Worm (Caenorhabditis elegans) whole organism, L4/young adult: ENCODE data around the gene T07A9.15.

Experiments
- W03F9.2 ChIP-seq: fragments of 150-350 bp; optimal IDR thresholded peaks from 2 replicates; lab custom pipeline; 2014; ENCODE audit warnings: missing biosample characterization, missing genetic modification characterization
- dao-5 ChIP-seq: sonication (generic microtip); optimal IDR thresholded peaks from 2 replicates; lab custom pipeline; 2016; ENCODE audit warnings: missing genotype, missing genetic modification characterization, moderate library complexity, missing compliant biosample characterization
- him-1 ChIP-seq: sonication (generic microtip); optimal IDR thresholded peaks from 2 replicates; lab custom pipeline; 2016; ENCODE audit warnings: missing genotype, missing genetic modification reagents, missing genetic modification characterization, missing compliant biosample characterization

The T07A9.15 gene

DNA sequence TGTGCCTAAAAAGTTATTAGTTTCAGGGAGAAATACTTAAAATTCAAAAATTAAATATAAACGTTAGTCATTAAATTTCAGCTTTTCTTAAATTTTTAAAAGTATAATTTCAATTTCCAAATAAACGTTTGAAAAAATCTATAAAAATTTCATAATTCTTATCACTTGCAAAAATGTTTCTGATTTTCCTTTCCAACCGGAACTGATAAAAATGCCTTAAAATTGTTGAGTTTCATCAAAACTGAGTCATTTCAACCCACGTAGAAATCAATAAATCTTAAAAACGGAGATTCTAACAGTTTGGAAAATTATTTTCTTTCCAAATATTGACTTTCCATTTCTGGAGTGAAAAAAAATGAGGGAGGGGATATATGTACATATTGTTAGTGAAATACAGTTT, 15.5 kb upstream of the T07A9.15 start:
- TF ChIP-seq W03F9.2 (no peak), him-1 (tag; lab: Kevin White, UChicago) (no peak), dao-5 (tag; lab: Kevin White, UChicago) (no peak)

DNA sequence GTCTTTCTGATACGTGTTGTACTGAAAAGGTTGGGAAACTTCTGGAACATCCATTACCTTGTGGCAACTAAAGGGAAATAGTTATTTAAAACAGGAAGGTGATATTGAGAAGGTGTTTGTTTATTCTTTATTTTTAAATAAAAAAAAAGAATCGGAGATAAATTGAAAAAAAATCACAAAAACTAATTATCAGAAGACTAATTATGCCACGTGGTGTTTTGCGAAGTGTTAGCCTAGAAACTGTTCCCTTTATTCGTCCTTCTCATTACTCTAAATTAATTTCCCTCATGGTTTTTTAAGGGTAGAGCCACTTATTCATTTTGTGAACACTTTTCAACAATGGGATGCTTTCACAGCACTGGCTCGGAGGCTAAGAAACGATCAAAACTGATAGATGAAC, 8.0 kb upstream of the T07A9.15 start, which contains the start of gene gpa-4:
Gene gpa-4 (plus strand): TSS at position 301 of the 400 bp plus-strand sequence.
- TF ChIP-seq W03F9.2 (no peak), dao-5 (tag; lab: Kevin White, UChicago) (no peak)

DNA sequence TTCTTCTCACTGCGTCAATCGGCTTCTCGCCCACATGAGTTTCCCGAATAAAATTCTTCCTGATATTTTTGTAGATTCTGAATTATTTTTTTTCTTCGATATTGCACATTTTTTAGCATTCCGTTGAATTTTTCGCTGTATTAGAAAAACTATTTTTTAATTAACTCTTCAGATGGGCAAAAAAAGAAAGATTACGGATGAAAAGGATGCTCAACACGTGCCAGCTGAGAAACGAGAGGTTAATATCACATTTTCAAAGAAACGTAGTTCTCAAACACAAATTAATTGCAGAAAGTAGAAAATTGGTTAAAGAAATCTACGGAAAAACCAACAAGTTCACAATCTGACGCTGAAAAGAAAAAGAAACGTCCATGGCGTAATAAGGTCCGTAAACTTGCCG, 3.0 kb upstream of the T07A9.15 start, which contains the start of gene rrp-8:
Gene rrp-8 (plus strand): TSS at position 173 of the 400 bp plus-strand sequence.
- TF ChIP-seq dao-5 (tag; lab: Kevin White, UChicago) (no peak), him-1 (tag; lab: Kevin White, UChicago) (no peak), W03F9.2 (no peak)

DNA sequence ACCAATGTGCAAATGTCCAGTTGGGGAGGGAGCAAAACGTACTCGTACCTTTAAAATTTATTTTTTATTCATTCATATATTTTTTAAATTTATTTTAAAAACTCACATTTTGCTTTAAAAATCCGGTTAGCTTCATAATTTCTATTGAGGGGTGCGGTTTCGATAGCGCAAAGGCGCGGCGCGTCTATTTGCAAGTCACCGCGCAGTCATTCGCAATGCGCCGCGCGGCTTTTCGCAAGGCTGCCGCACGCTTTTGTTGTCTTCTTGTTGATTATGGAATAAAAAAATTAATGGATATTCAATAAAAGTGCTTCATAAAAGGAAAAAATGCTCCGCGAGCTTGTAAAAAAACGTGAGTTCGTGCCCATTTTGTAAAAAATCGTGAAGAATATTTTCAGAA, 3.1 kb downstream of the T07A9.15 start, which contains the start of the genes ears-2 and uncp-18:
Gene ears-2 (minus strand): TSS at position 190 of the 400 bp plus-strand sequence.
Gene uncp-18 (plus strand): TSS at position 282 of the 400 bp plus-strand sequence.
- peak; percentile 65 for TF ChIP-seq him-1 (tag; lab: Kevin White, UChicago)
- TF ChIP-seq W03F9.2, result peak; percentile 96
- TF ChIP-seq dao-5 (tag; lab: Kevin White, UChicago), result peak; percentile 69

DNA sequence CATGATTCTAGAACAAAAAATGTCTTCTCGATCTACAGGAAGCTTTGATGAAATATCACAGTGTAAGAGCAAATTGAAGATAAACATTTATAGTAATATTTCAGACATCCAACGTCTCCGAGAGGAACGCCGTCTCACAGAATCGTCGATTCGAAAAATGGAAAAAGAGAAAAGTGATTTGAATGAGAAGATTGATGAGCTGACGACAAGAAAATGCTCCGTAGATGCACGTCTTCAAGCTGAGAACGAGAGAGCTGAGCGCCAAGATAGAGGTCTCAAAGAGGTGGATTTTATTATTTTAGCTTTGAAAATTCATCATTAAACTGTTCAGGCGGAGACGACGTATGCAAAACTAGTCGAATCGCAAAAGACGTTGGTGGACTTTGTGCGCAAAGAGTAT, 5.3 kb downstream of the T07A9.15 start, which contains the start of gene ssna-1:
Gene ssna-1 (plus strand): TSS at position 12 of the 400 bp plus-strand sequence.
- TF ChIP-seq dao-5 (tag; lab: Kevin White, UChicago), result no peak
- TF ChIP-seq W03F9.2, result no peak

DNA sequence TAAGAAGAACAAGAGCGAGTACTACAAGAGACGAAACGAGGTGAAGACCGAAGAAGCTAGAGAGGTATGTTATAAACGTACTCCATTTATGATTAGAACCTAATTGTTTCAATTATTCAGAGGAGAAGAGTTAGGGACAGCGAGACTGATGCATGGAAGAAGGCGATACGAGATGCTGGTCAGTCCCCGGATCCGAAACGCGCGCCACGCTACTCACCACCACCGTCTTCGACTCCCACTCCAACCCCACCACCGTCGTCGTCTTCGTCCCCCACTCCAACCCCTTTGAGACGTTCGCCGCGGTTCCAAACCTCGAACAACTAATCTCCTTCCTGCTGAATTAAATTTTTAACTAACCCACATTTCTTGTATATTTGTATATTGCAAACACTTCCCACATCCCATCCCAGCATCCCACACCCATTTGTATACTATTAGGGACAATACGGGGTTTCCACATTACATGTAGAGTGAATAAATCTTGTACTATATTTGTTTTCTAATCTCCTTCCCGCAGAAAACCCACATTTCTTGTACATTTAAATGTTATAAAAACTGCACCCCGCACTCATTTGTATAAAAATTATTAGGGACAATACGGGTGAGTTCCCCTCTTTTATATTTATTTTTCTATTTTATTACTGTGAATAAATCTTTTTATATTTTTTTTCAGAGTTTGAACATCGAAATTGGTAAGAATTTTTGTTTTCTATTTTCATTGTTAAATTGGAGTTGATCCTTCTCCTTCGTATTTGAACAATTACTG, 5.9 kb downstream of the T07A9.15 start:
- TF ChIP-seq dao-5 (tag; lab: Kevin White, UChicago) (no peak), W03F9.2 (no peak), him-1 (tag; lab: Kevin White, UChicago) (no peak)

DNA sequence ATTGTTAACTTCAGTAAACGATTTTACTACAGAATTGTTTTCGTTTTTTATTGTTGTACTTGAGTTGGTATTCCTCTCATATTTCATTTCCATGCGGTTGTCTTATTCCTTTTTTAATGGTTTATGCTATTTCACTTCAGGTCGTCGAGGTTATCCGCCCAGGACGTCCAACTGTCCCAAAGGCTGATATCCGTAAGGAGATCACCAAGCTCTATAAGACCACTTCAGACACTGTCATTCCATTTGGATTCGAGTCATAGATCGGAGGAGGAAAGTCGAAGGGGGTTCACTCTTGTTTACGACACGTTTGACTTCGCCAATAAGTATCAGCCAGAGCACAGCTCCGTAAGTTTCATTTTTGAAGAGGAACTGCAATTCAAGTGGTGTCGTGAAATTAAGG, 6.8 kb downstream of the T07A9.15 start, which contains the start of gene T07A9.14:
Gene T07A9.14 (plus strand): TSS at position 124 of the 400 bp plus-strand sequence.
- TF ChIP-seq dao-5 (tag; lab: Kevin White, UChicago) (no peak), him-1 (tag; lab: Kevin White, UChicago) (no peak), W03F9.2 (no peak)

DNA sequence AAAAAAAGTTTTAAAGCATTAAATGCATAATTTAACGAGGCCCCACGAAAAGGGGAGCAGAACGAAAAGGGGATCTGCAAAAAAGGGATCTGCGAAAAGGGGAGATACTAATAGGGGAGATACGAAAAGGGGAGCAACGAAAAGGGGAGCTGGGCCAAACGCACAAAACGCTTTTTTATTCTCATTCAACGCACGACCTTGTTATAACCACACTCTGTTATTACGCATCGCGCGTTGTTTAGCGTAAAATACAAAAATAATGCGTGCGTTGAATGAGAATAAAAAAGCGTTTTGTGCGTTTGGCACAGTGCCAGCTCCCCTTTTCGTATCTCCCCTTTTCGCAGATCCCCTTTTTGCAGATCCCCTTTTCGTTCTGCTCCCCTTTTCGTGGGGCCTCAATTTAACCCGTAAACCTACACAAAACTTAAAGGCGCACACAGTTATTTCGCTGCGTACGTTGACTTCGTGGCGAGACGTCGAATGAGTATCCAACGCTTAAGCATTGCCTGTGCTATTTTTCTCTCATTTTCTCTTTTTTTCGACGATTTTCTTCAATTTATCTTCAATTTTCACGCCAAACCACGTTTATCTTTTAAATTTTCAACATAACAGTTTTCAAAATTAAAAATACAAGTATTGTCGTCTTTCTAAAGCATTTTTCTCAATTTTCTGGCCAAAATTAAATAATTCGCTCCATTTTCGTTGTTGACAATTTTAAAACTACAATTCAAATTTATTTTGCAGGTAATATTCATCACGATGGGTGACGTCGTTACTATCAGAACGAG, 8.0 kb downstream of the T07A9.15 start, which contains the start of gene rps-24:
Gene rps-24 (plus strand): TSS at position 738 of the 788 bp plus-strand sequence.
- TF ChIP-seq him-1 (tag; lab: Kevin White, UChicago) (peak; percentile 51), dao-5 (tag; lab: Kevin White, UChicago) (peak; percentile 48), W03F9.2 (peak; percentile 87)

DNA sequence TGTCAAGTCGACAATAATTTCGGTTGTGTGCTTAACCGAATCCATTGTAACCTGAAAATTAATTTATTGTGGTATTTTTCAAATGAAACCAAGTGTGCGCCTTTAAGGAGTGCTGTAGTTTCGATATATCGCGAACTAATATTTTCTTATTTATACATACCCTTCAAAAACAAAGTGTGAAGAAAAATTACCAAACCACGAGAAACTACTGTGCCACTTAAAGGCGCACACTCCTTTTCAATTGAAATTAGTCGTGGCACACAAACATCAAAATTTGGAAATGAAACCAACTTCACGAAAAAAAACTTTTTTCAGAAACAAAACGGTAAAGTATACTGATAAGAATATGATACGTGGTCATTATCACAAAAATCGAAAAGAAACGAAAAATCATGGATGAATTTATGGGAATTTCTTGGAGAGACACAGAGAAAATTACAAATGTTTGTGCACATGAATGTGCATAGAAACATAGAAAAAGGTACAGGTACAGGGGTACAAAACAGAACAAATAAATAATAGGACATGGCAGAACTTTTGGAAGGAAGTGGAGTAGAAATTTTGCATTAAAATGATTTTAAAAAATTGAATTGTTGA, 10.1 kb downstream of the T07A9.15 start, which contains the start of gene spl-1:
Gene spl-1 (minus strand): TSS at position 51 of the 597 bp plus-strand sequence.
- TF ChIP-seq him-1 (tag; lab: Kevin White, UChicago), result no peak
- no peak for TF ChIP-seq W03F9.2

DNA sequence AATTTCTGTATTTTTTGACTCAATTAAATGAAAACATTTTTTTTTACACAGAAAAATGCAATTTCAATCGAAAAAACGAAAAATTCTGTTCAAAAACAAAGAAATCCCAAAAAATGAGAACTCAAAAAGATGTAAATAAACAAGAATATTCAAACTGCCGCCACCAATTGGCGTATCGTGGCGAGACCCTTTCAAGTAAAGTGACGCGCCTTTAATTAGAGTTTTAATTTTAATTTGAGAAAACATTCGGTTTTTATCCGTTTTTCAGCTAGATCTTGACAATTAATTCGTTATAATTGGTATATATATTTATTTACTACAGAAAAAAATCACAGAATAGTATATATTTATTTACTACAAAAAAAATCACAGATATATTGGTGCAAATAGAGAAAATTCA, 13.7 kb downstream of the T07A9.15 start:
- TF ChIP-seq dao-5 (tag; lab: Kevin White, UChicago), result no peak
- no peak for TF ChIP-seq him-1 (tag; lab: Kevin White, UChicago)
- TF ChIP-seq W03F9.2, result no peak

DNA sequence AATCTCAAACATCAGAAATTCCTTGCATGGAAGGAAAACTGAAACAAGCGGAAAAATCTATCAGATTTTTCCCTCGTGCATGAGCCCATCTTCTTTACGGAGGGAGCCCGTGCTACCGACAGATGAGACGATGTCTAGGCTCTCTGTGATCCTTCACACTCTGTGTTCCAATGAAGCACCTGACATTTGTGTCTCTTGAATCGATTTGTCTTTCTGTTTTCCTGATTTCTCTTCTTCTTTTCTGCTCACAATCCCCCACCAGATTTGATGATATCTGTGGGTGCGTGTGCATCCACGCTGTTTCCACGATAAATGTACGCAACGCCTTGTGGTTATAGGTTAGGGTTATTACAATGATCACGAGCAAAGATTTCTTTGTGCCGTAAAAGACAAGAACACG, 14.5 kb downstream of the T07A9.15 start:
- TF ChIP-seq dao-5 (tag; lab: Kevin White, UChicago) (no peak), him-1 (tag; lab: Kevin White, UChicago) (no peak), W03F9.2 (no peak)

DNA sequence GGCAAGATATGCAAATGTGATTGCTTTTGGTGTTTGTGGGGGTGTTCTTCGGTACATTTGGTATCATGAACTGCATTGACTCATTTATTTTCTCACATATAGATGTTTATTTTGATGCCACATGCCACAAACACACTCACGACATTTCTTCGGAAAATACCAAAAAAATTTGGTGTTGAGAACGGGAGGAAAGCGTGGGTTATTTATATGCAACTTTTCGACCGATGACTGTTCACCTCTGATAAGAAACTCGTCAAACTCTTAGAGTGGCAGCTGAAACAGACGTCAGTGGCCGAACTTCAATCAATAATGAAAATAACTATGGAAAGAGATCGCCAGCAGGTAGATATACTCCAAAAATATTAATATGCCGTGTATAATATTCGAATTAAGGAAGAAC, 15.0 kb downstream of the T07A9.15 start:
- TF ChIP-seq him-1 (tag; lab: Kevin White, UChicago) (no peak), W03F9.2 (no peak), dao-5 (tag; lab: Kevin White, UChicago) (no peak)

DNA sequence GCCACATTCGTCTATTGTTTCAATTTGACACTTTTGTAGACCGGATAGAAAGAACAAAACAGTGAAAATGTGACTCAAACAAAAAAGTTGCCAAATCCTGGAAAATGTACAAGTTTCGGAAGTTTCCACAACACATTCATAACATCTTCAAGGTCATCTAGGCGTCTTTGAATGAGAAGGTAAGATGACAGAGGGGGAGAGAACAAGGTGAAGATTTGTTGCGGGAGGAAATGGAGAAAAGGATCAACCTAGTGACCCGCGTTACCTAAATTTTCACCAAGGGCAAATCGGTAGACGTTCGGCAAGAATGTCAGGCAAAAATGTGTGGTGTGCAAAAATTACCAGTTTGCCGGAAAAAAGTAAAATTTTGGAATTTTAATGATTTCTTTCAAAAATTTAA, 15.6 kb downstream of the T07A9.15 start:
- TF ChIP-seq W03F9.2, result no peak
- no peak for TF ChIP-seq him-1 (tag; lab: Kevin White, UChicago)
- TF ChIP-seq dao-5 (tag; lab: Kevin White, UChicago), result no peak
